Worm (Caenorhabditis elegans): ENCODE measurements around the gene srv-27.
"Not testable (repeated sequence)": the region's sequence is repeated elsewhere in the genome, so short reads cannot be mapped to it uniquely, and the experiment has no call there.

The srv-27 gene

DNA sequence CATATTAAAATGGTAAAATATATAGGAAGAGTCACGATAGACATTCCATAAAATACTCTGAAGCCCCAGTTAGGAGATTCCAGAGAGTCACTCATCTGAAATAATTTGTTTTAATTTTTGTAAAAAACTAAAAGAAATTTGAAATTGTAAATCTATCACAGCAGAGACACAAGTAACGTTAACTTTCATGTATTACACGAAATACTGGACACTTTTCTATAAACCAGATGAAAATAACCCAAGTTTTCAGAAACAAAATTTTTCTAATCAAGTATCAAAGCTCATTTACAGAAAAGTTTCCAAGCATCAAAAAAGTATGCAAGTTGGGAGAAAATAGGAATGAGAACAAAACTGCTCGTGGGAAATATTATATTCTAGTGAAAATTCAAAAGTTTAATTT, at the start of gene srv-27:
srv-27 (minus strand) TSS at position 101 of the 400 bp plus-strand sequence.
- TF ChIP-seq him-1 (tag; optimal IDR thresholded peaks at IDR 0.05), result no peak
- no peak for TF ChIP-seq W03F9.2 (tag; optimal IDR thresholded peaks at IDR 0.05)
- TF ChIP-seq dao-5 (tag; optimal IDR thresholded peaks at IDR 0.05), result no peak

DNA sequence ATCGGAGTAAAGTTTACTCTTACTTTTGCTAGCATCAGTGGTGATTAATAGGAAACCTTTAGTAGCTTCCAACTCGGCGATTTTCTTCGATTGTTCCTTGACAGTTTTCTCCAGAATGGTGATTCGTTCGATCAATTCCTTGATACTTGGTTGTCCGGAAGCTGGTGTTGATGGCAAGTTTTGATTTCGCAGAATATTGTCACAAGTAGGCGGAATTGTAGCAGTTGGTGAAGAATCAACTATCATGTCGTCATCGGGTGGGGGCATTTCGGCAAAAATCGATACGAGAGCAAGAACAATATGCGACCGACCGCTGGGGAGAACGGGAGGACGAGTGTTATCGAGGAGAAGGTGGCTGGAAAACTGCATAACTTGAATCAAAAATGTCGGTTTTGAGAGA, 49.1 kb upstream of the srv-27 start, which contains the start of gene Y73B6BL.289:
Y73B6BL.289 (plus strand) TSS at position 301 of the 400 bp plus-strand sequence.
- not testable (repeated sequence) for TF ChIP-seq dao-5, W03F9.2, him-1 (tag; optimal IDR thresholded peaks at IDR 0.05)

DNA sequence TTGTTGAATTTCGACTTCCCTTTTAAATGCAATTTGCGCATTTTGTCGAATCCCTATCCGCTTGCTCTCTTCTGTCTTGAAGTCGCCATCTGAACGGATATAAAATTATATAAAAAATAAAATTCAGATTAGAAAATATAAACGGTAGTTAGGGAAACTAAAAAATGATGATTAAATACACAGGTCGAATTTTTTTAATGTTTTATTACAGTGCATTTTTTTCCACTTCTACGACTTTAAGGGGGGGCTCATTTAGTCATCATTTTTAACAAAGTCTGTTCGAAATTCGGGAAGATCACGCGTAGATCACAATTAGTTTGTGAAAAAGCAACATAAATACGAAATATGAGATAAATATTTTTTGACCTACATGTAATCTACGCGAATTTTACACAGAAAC, 44.7 kb upstream of the srv-27 start, which contains the start of gene Y73B6BL.14:
Y73B6BL.14 (minus strand) TSS at position 101 of the 400 bp plus-strand sequence.
- TF ChIP-seq dao-5 (tag; optimal IDR thresholded peaks at IDR 0.05) (no peak), W03F9.2 (tag; optimal IDR thresholded peaks at IDR 0.05) (no peak), him-1 (tag; optimal IDR thresholded peaks at IDR 0.05) (no peak)

DNA sequence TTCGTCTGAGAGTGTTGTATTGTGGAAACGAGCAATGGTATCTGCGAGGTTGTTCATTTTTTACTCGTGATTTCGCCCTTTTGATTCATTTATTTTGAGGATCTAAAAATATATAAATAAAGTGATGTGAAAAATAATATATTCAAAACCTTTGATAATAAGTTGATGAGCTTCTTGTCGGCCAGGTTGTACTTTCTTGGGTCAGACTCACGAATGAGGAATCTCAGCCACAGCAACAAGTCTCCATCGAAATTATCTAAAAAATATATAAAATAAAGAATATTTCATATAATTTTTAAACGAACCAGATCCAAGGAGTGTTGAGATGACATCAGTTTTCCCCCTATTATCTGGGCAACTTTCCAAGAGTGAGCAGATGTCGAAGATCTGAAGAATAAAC, 44.3 kb upstream of the srv-27 start, which contains the start of gene Y73B6BL.288:
Y73B6BL.288 (minus strand) TSS at position 101 of the 400 bp plus-strand sequence.
- TF ChIP-seq him-1 (tag; optimal IDR thresholded peaks at IDR 0.05) (no peak), dao-5 (tag; optimal IDR thresholded peaks at IDR 0.05) (no peak), W03F9.2 (tag; optimal IDR thresholded peaks at IDR 0.05) (no peak)

DNA sequence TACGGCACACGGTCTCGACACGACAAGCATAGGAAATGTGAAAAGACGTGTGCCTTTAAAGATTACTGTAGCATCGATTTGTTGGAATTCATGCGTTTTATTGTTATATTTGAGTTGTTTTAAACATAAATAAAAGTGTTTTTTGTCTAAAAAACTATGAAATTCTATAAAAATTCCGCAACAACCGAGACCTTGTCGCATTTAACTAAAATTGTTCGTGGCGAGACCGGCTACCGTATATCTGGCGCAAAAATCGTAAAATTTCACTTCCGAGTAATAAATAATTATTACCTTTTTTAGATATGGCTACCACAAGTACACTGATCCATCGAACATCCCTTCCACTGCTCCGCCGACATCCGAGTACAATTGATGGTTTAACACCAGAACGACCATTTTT, 39.2 kb upstream of the srv-27 start, which contains the start of gene ipla-6:
ipla-6 (plus strand) TSS at position 301 of the 400 bp plus-strand sequence.
- TF ChIP-seq him-1 (tag; optimal IDR thresholded peaks at IDR 0.05) (no peak), dao-5 (tag; optimal IDR thresholded peaks at IDR 0.05) (no peak), W03F9.2 (tag; optimal IDR thresholded peaks at IDR 0.05) (no peak)

DNA sequence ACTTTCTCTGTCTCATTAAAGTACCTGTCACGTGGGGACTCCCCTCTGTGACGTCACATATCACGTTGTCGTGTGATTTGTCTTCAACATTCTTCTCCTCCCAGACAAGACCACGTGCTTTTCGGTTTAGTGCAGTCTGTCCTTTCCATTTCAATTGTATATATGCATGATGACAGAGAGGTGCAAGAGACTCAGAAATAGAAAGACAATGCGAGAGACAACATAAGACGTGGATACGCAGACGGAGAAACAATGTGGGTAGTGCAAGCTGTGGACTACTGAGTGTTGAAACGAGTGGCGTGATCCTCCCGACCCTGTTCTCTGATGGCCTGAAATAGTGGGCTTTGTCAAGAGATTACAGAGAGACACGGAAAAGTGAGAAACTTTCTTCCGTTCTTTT, 38.6 kb upstream of the srv-27 start:
- TF ChIP-seq dao-5 (tag; optimal IDR thresholded peaks at IDR 0.05), result no peak
- peak; percentile 95 for TF ChIP-seq W03F9.2 (tag; optimal IDR thresholded peaks at IDR 0.05)
- TF ChIP-seq him-1 (tag; optimal IDR thresholded peaks at IDR 0.05), result peak; percentile 81

DNA sequence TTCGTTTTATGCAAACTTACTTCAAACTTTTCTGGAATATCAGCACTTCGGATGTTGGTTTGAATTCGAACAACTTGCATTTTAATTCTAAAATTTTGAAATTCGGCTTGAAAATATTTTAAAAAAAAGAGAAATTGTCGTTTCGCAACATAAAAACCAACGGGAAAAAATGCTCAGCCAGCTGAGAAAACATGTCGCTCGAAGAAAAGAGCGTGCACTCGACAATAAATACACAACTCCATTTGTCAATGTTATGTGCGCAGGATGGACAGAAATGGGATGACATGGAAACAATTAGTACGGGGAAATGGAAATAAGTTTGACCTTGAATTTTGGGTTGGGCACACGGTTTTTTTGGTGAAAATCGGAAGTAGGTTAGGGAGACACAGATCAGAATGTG, 37.8 kb upstream of the srv-27 start, which contains the start of gene mif-4:
mif-4 (minus strand) TSS at position 87 of the 400 bp plus-strand sequence.
- no peak for TF ChIP-seq dao-5 (tag; optimal IDR thresholded peaks at IDR 0.05)
- TF ChIP-seq W03F9.2 (tag; optimal IDR thresholded peaks at IDR 0.05), result no peak
- no peak for TF ChIP-seq him-1 (tag; optimal IDR thresholded peaks at IDR 0.05)

DNA sequence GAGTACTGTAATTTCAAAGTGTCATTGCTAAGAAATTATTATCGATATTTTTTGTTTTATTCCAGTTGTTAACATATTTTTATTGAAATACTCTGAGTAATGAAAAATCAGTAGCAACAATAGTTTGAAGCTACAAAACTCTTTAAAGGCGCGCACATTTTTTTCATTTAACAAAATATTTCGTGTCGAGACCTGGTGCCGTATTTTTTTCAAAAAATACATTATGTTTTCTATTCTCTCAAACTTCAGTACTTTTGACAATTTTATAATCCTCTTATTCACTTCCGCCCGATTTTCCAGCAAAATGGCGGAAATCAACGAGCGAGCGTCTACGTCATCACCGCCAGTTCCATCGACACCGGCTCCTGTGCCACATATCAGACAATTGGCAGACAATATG, 35.8 kb upstream of the srv-27 start, which contains the start of gene blos-2:
blos-2 (plus strand) TSS at position 301 of the 400 bp plus-strand sequence.
- TF ChIP-seq dao-5 (tag; optimal IDR thresholded peaks at IDR 0.05), result no peak
- TF ChIP-seq W03F9.2 (tag; optimal IDR thresholded peaks at IDR 0.05), result no peak
- TF ChIP-seq him-1 (tag; optimal IDR thresholded peaks at IDR 0.05), result no peak

DNA sequence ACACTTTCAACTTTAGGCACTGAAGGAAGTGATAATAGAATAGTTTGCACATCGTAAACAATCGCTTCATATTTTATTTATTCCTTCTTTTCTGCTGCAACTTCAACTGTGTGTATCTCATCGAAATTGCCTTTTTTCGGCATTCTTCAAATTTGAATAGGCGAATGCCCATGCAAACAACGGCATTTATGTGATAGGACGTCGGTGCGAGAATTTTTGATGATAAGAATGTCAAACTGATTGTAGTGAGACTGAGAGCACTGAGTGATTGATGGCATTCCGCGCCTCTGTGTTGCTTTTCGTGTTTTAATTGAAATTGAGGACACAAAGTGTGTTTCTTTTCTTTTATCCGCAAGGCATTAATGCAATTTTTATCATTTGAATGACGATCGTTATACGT, 32.6 kb upstream of the srv-27 start:
- peak; percentile 21 for TF ChIP-seq W03F9.2 (tag; optimal IDR thresholded peaks at IDR 0.05)
- TF ChIP-seq dao-5 (tag; optimal IDR thresholded peaks at IDR 0.05), result no peak
- TF ChIP-seq him-1 (tag; optimal IDR thresholded peaks at IDR 0.05), result no peak

DNA sequence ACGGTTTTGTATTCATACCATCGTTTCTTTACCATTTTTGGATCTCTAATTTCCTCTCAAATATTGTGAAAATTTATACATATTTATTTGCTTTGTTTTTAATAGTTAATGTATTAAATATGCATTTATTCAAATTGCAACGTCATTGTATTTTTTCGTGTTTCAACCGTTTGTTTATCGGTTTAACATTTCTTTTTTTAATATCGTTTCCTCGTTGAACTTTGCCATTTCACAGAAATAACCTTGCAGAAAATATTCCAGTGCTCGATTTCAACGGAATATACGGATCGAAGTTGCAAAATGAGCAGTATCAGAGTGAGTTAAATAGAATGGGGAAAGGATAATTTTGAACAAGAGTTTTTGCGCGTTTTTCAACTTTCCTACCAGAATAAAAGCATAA, 31.2 kb upstream of the srv-27 start, which contains the start of gene seu-1:
seu-1 (plus strand) TSS at position 301 of the 400 bp plus-strand sequence.
- TF ChIP-seq dao-5 (tag; optimal IDR thresholded peaks at IDR 0.05), result no peak
- no peak for TF ChIP-seq him-1 (tag; optimal IDR thresholded peaks at IDR 0.05)
- TF ChIP-seq W03F9.2 (tag; optimal IDR thresholded peaks at IDR 0.05), result no peak

DNA sequence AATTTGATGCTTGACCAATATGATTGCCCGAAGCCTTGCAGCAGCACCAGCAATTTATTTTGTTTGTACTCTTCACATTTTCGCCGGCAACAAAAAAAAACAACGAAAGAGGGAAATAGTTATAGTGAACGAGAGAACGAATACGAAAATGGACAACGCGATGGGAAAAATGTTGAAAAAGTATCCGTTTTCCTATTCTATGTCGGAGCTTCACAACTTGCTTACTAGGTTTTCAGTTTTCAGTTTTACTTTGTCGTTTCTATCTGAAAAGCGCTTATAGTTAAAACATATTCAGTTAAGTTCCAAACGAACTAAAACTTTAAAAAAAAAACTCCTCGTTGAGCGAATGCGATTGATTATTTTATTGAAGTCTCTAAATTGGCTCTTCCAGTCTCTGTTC, 30.0 kb upstream of the srv-27 start:
- TF ChIP-seq dao-5 (tag; optimal IDR thresholded peaks at IDR 0.05) (no peak), him-1 (tag; optimal IDR thresholded peaks at IDR 0.05) (no peak), W03F9.2 (tag; optimal IDR thresholded peaks at IDR 0.05) (no peak)

DNA sequence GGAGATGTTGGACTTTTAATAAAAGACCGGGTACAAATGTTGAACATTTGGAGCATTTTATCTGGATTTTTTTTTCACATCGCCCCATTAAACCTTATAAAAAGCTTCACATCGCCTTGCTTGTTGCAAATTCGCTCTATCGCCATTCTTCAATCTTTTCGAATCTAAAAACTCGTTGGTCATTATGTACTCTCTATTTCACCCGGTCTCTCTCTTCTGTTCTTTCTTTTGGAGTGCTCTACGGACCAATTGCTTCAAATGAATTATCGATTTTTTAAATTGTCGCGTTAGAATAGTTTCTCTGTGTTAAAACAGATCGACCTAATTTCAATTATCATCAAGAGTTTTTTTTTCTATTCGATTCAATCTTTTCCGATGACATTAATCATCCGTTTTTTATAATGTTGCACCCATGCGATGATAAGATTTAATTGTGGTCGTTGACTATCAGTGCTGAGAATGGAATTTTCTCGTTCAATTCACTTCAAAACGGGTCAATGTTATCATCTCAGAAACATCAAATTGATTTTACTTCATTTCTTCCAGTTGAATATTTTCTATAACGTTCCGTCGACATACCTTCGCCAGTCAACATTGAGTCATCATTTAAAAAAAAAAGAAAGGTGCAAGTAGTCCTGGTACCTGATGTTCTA, 29.3 kb upstream of the srv-27 start:
- TF ChIP-seq dao-5 (tag; optimal IDR thresholded peaks at IDR 0.05) (no peak), W03F9.2 (tag; optimal IDR thresholded peaks at IDR 0.05) (peak; percentile 60), him-1 (tag; optimal IDR thresholded peaks at IDR 0.05) (no peak)

DNA sequence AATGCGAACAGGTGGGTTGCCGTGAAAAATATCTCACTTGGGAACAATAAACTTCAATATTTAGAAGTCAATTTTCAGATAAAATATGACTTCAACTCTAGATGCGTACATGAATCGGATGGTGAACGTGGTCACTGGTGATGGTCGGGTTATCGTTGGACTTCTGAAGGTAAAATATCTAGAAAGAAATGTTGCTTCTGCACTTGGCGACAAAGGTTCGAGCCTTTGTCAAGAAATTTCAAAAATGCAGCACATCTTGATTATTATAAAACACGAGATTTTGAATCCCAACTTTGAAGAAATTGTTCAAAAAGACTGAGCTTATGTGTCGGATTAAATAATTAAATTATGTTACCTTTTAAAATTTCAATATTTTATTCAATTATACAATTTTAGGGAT, 28.3 kb upstream of the srv-27 start, which contains the start of gene lsm-8:
lsm-8 (plus strand) TSS at position 79 of the 400 bp plus-strand sequence.
- TF ChIP-seq W03F9.2 (tag; optimal IDR thresholded peaks at IDR 0.05) (no peak), dao-5 (tag; optimal IDR thresholded peaks at IDR 0.05) (no peak), him-1 (tag; optimal IDR thresholded peaks at IDR 0.05) (no peak)

DNA sequence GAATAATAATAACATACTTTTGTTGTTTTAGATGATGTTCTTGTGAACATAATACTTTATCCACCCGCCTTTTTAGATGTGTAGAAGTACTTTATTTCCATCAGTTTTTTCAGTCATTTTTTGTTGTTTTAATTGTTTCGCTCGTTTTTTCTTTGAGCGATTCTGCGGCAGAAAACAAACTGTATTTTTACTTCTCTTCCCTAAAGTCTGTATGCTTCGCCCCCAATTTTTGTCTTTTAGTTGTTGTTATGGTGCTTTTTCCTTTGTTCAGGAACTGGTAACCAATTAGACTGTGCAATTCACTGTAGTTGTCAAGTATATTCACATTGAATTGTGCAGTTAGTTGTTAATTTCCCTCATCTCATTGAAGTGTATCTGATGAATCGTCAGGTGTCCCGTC, 27.6 kb upstream of the srv-27 start:
- TF ChIP-seq him-1 (tag; optimal IDR thresholded peaks at IDR 0.05) (no peak), W03F9.2 (tag; optimal IDR thresholded peaks at IDR 0.05) (no peak), dao-5 (tag; optimal IDR thresholded peaks at IDR 0.05) (no peak)
